Worm (Caenorhabditis elegans) whole organism, L2 larva: Measurements from ENCODE around the gene hlh-30.

Experiments
- ZK546.5 ChIP-seq: sonication (generic microtip); optimal IDR thresholded peaks from 2 replicates; lab custom pipeline; 2017; ENCODE audit warnings: missing biosample characterization, missing genetic modification characterization
- alr-1 ChIP-seq: fragments of 150-350 bp; optimal IDR thresholded peaks from 2 replicates; lab custom pipeline; 2014; ENCODE audit warnings: missing biosample characterization, missing genetic modification characterization
- ama-1 ChIP-seq: fragments of 150-350 bp; optimal IDR thresholded peaks from 2 replicates; lab custom pipeline; 2018; ENCODE audit warnings: inconsistent platforms
- blmp-1 ChIP-seq: sonication (generic microtip); optimal IDR thresholded peaks from 2 replicates; lab custom pipeline; 2017; ENCODE audit warnings: missing genetic modification characterization, mild to moderate bottlenecking, missing compliant biosample characterization, antibody characterized with exemption, moderate library complexity; ENCODE audit not compliant: insufficient read depth
- ceh-82 ChIP-seq: fragments of 150-350 bp; optimal IDR thresholded peaks from 2 replicates; lab custom pipeline; 2014; ENCODE audit warnings: missing biosample characterization, missing genetic modification characterization
- fos-1 ChIP-seq: fragments of 150-350 bp; optimal IDR thresholded peaks from 2 replicates; lab custom pipeline; 2014; ENCODE audit warnings: missing biosample characterization, missing genetic modification characterization
- lin-13 ChIP-seq: fragments of 150-350 bp; optimal IDR thresholded peaks from 2 replicates; lab custom pipeline; 2014; ENCODE audit warnings: missing biosample characterization, missing genetic modification reagents, missing genetic modification characterization
- lsy-2 ChIP-seq, 2 experiments: fragments of 150-350 bp in 1 of 2; sonication (generic microtip) in 1 of 2; optimal IDR thresholded peaks; 2 replicates each; lab custom pipeline; 2014 to 2017; ENCODE audit warnings: missing biosample characterization in 2 of 2, missing genetic modification characterization in 2 of 2
- nhr-12 ChIP-seq: fragments of 150-350 bp; optimal IDR thresholded peaks from 2 replicates; lab custom pipeline; 2014; ENCODE audit warnings: missing biosample characterization, missing genetic modification characterization
- nhr-77 ChIP-seq: fragments of 150-350 bp; optimal IDR thresholded peaks from 2 replicates; lab custom pipeline; 2014; ENCODE audit warnings: missing biosample characterization, missing genetic modification characterization
- snpc-4 ChIP-seq: fragments of 150-350 bp; optimal IDR thresholded peaks from 2 replicates; lab custom pipeline; 2014; ENCODE audit warnings: missing biosample characterization, missing genetic modification characterization
- unc-62 ChIP-seq: fragments of 150-350 bp; optimal IDR thresholded peaks from 2 replicates; lab custom pipeline; 2014; ENCODE audit warnings: missing biosample characterization, missing genetic modification reagents, missing genetic modification characterization
- zag-1 ChIP-seq: fragments of 150-350 bp; optimal IDR thresholded peaks from 2 replicates; lab custom pipeline; 2014; ENCODE audit warnings: missing biosample characterization, missing genetic modification characterization
- ztf-4 ChIP-seq: fragments of 150-350 bp; optimal IDR thresholded peaks from 2 replicates; lab custom pipeline; 2014; ENCODE audit warnings: missing biosample characterization, missing genetic modification characterization

DNA sequence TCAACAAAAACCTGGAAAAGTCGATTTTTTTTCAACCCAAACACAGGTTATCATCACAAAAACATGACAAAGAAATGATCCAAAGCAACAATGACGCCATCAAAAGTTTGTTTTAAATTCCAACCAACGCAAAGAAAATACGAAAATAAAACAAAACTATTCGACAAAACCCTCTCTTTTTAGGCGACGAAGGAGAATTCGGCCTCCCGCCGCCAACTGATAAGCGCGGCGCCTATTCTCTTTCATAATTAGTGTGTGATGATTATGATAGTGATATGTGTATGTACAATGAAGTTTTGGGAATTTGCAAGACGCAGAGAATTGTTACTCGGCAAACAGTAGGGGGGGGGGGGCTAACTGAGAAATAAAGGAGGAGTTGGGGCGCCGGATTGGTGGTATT lies 5.5 kb downstream of the hlh-30 start:
- TF ChIP-seq unc-62 (GFP tag; lab: Kevin White, UChicago): no peak
- no peak for TF ChIP-seq zag-1
- no peak for TF ChIP-seq ZK546.5 (tag; lab: Kevin White, UChicago)
- TF ChIP-seq nhr-77 (tag; lab: Kevin White, UChicago): no peak
- TF ChIP-seq fos-1 (tag; lab: Kevin White, UChicago): peak; percentile 35
- TF ChIP-seq alr-1 (tag; lab: Kevin White, UChicago): no peak
- TF ChIP-seq ceh-82 (tag; lab: Kevin White, UChicago): no peak
- TF ChIP-seq ama-1 (lab: Kevin White, UChicago): peak; percentile 26
- TF ChIP-seq ztf-4 (tag; lab: Kevin White, UChicago): no peak
- no peak for TF ChIP-seq lsy-2 (tag; optimal IDR thresholded peaks at IDR 0.05; lab: Kevin White, UChicago)
- no peak for TF ChIP-seq lin-13 (GFP tag; lab: Kevin White, UChicago)
- no peak for TF ChIP-seq snpc-4 (tag; lab: Kevin White, UChicago)
- no peak for TF ChIP-seq nhr-12 (tag; lab: Kevin White, UChicago)
- TF ChIP-seq blmp-1: no peak
